Worm (Caenorhabditis elegans) whole organism, L3 larva: ENCODE data around the gene W09C2.9.

Source experiments
- ceh-16 ChIP-seq: sonication (generic microtip); optimal IDR thresholded peaks from 2 replicates; lab custom pipeline; 2017; ENCODE audit warnings: missing biosample characterization, missing genetic modification characterization
- ceh-9 ChIP-seq: sonication (generic microtip); optimal IDR thresholded peaks from 2 replicates; lab custom pipeline; 2018; ENCODE audit warnings: missing biosample characterization, missing genetic modification characterization
- daf-12 ChIP-seq: fragments of 150-350 bp; optimal IDR thresholded peaks from 2 replicates; lab custom pipeline; 2014; ENCODE audit warnings: missing biosample characterization, missing genetic modification reagents, missing genetic modification characterization
- jun-1 ChIP-seq: fragments of 150-350 bp; optimal IDR thresholded peaks from 2 replicates; lab custom pipeline; 2014; ENCODE audit warnings: missing biosample characterization, missing genetic modification reagents, missing genetic modification characterization
- lin-15B ChIP-seq: fragments of 150-350 bp; optimal IDR thresholded peaks from 2 replicates; lab custom pipeline; 2014; ENCODE audit warnings: missing biosample characterization, missing genetic modification characterization
- lin-39 ChIP-seq: fragments of 150-350 bp; optimal IDR thresholded peaks from 2 replicates; lab custom pipeline; 2018; ENCODE audit warnings: missing biosample characterization, missing genetic modification reagents, missing genetic modification characterization
- nfya-1 ChIP-seq: sonication (generic microtip); optimal IDR thresholded peaks from 2 replicates; lab custom pipeline; 2017; ENCODE audit warnings: missing genetic modification characterization, mild to moderate bottlenecking, missing compliant biosample characterization, antibody characterized with exemption, moderate library complexity; ENCODE audit not compliant: insufficient read depth
- pqm-1 ChIP-seq: fragments of 150-350 bp; optimal IDR thresholded peaks from 2 replicates; lab custom pipeline; 2017; ENCODE audit warnings: missing biosample characterization, missing genetic modification characterization, inconsistent platforms
- sea-2 ChIP-seq: fragments of 150-350 bp; sonication (generic microtip); optimal IDR thresholded peaks from 4 replicates; lab custom pipeline; 2014; ENCODE audit warnings: missing biosample characterization, missing genetic modification reagents, missing genetic modification characterization
- skn-1 ChIP-seq: fragments of 150-350 bp; optimal IDR thresholded peaks from 2 replicates; lab custom pipeline; 2014; ENCODE audit warnings: missing biosample characterization, missing genetic modification characterization
- tbx-2 ChIP-seq: sonication (generic microtip); optimal IDR thresholded peaks from 2 replicates; lab custom pipeline; 2016; ENCODE audit warnings: mild to moderate bottlenecking, missing genetic modification characterization, missing compliant biosample characterization
- unc-62 ChIP-seq: fragments of 150-350 bp; sonication (generic microtip); optimal IDR thresholded peaks from 4 replicates; lab custom pipeline; 2014; ENCODE audit warnings: missing biosample characterization, missing genetic modification reagents, missing genetic modification characterization

- TF ChIP-seq lin-39 (tag; lab: Kevin White, UChicago) (no peak), daf-12 (tag; lab: Kevin White, UChicago) (no peak), jun-1 (tag; lab: Kevin White, UChicago) (no peak), lin-15B (tag; lab: Kevin White, UChicago) (no peak), tbx-2 (tag; lab: Kevin White, UChicago) (no peak), ceh-9 (no peak), pqm-1 (tag; lab: Kevin White, UChicago) (no peak), skn-1 (tag; lab: Kevin White, UChicago) (no peak), ceh-16 (tag; lab: Kevin White, UChicago) (no peak), sea-2 (GFP tag; lab: Kevin White, UChicago) (no peak), unc-62 (GFP tag; lab: Kevin White, UChicago) (no peak), nfya-1 (no peak)
Observed at ce11 chrIV:9601595-9601994, 21.6 kb downstream of the W09C2.9 start, which contains the start of gene aat-1.
